Worm (Caenorhabditis elegans) whole organism, L2 larva: ENCODE results near the gene pigg-1.

Source experiments
- C34F6.9 ChIP-seq: fragments of 150-350 bp; optimal IDR thresholded peaks from 2 replicates; lab custom pipeline; 2014; ENCODE audit warnings: missing biosample characterization, missing genetic modification characterization
- F13H6.1 ChIP-seq: sonication (generic microtip); optimal IDR thresholded peaks from 2 replicates; lab custom pipeline; 2016; ENCODE audit warnings: missing genetic modification characterization, missing compliant biosample characterization
- R02D3.7 ChIP-seq: fragments of 150-350 bp; optimal IDR thresholded peaks from 2 replicates; lab custom pipeline; 2014; ENCODE audit warnings: missing biosample characterization, missing genetic modification characterization
- ZK546.5 ChIP-seq: sonication (generic microtip); optimal IDR thresholded peaks from 2 replicates; lab custom pipeline; 2017; ENCODE audit warnings: missing biosample characterization, missing genetic modification characterization
- aly-2 ChIP-seq: fragments of 150-350 bp; optimal IDR thresholded peaks from 2 replicates; lab custom pipeline; 2014; ENCODE audit warnings: missing biosample characterization, missing genetic modification characterization
- ama-1 ChIP-seq: fragments of 150-350 bp; optimal IDR thresholded peaks from 2 replicates; lab custom pipeline; 2018; ENCODE audit warnings: inconsistent platforms
- blmp-1 ChIP-seq: sonication (generic microtip); optimal IDR thresholded peaks from 2 replicates; lab custom pipeline; 2017; ENCODE audit warnings: missing genetic modification characterization, mild to moderate bottlenecking, missing compliant biosample characterization, antibody characterized with exemption, moderate library complexity; ENCODE audit not compliant: insufficient read depth
- ceh-16 ChIP-seq: fragments of 150-350 bp; optimal IDR thresholded peaks from 2 replicates; lab custom pipeline; 2014; ENCODE audit warnings: missing biosample characterization, missing genetic modification characterization
- crh-2 ChIP-seq: sonication (generic microtip); optimal IDR thresholded peaks from 2 replicates; lab custom pipeline; 2017; ENCODE audit warnings: missing biosample characterization, missing genetic modification characterization
- dmd-4 ChIP-seq: sonication (generic microtip); optimal IDR thresholded peaks from 2 replicates; lab custom pipeline; 2017; ENCODE audit warnings: missing biosample characterization, missing genetic modification characterization
- egl-27 ChIP-seq: sonication (generic microtip); optimal IDR thresholded peaks from 3 replicates; lab custom pipeline; 2017; ENCODE audit warnings: missing biosample characterization, missing genetic modification reagents, missing genetic modification characterization
- elt-1 ChIP-seq: fragments of 150-350 bp; optimal IDR thresholded peaks from 2 replicates; lab custom pipeline; 2014; ENCODE audit warnings: missing biosample characterization, missing genetic modification characterization
- fos-1 ChIP-seq: fragments of 150-350 bp; optimal IDR thresholded peaks from 2 replicates; lab custom pipeline; 2014; ENCODE audit warnings: missing biosample characterization, missing genetic modification characterization
- gmeb-1 ChIP-seq: fragments of 150-350 bp; optimal IDR thresholded peaks from 2 replicates; lab custom pipeline; 2014; ENCODE audit warnings: missing biosample characterization, missing genetic modification characterization
- lin-39 ChIP-seq: fragments of 150-350 bp; optimal IDR thresholded peaks from 2 replicates; lab custom pipeline; 2014; ENCODE audit warnings: missing biosample characterization, missing genetic modification reagents, missing genetic modification characterization
- lsy-2 ChIP-seq, 2 experiments: fragments of 150-350 bp in 1 of 2; sonication (generic microtip) in 1 of 2; optimal IDR thresholded peaks; 2 replicates each; lab custom pipeline; 2014 to 2017; ENCODE audit warnings: missing biosample characterization in 2 of 2, missing genetic modification characterization in 2 of 2
- mab-5 ChIP-seq: fragments of 150-350 bp; optimal IDR thresholded peaks from 2 replicates; lab custom pipeline; 2014; ENCODE audit warnings: missing biosample characterization, missing genetic modification characterization
- mbf-1 ChIP-seq: sonication (generic microtip); optimal IDR thresholded peaks from 2 replicates; lab custom pipeline; 2017; ENCODE audit warnings: missing biosample characterization, missing genetic modification characterization
- nhr-10 ChIP-seq: sonication (generic microtip); optimal IDR thresholded peaks from 2 replicates; lab custom pipeline; 2017; ENCODE audit warnings: missing biosample characterization, missing genetic modification characterization
- nhr-11 ChIP-seq: fragments of 150-350 bp; optimal IDR thresholded peaks from 2 replicates; lab custom pipeline; 2014; ENCODE audit warnings: missing biosample characterization, missing genetic modification characterization
- nhr-12 ChIP-seq: fragments of 150-350 bp; optimal IDR thresholded peaks from 2 replicates; lab custom pipeline; 2014; ENCODE audit warnings: missing biosample characterization, missing genetic modification characterization
- nhr-129 ChIP-seq: fragments of 150-350 bp; optimal IDR thresholded peaks from 2 replicates; lab custom pipeline; 2014; ENCODE audit warnings: missing biosample characterization, missing genetic modification characterization
- nhr-23 ChIP-seq: fragments of 150-350 bp; optimal IDR thresholded peaks from 2 replicates; lab custom pipeline; 2014; ENCODE audit warnings: missing biosample characterization, missing genetic modification reagents, missing genetic modification characterization
- nhr-237 ChIP-seq: fragments of 150-350 bp; optimal IDR thresholded peaks from 2 replicates; lab custom pipeline; 2014; ENCODE audit warnings: missing biosample characterization, missing genetic modification characterization
- nhr-25 ChIP-seq: fragments of 150-350 bp; sonication (generic microtip); optimal IDR thresholded peaks from 3 replicates; lab custom pipeline; 2014; ENCODE audit warnings: missing biosample characterization, missing genetic modification characterization
- nhr-6 ChIP-seq: fragments of 150-350 bp; optimal IDR thresholded peaks from 2 replicates; lab custom pipeline; 2014; ENCODE audit warnings: missing biosample characterization, missing genetic modification characterization
- nhr-77 ChIP-seq: fragments of 150-350 bp; optimal IDR thresholded peaks from 2 replicates; lab custom pipeline; 2014; ENCODE audit warnings: missing biosample characterization, missing genetic modification characterization
- peb-1 ChIP-seq: fragments of 150-350 bp; optimal IDR thresholded peaks from 2 replicates; lab custom pipeline; 2014; ENCODE audit warnings: missing biosample characterization, missing genetic modification characterization
- sem-4 ChIP-seq: fragments of 150-350 bp; optimal IDR thresholded peaks from 2 replicates; lab custom pipeline; 2014; ENCODE audit warnings: missing biosample characterization, missing genetic modification reagents, missing genetic modification characterization
- skn-1 ChIP-seq: sonication (generic microtip); optimal IDR thresholded peaks from 2 replicates; lab custom pipeline; 2017; ENCODE audit warnings: missing biosample characterization, missing genetic modification characterization
- unc-39 ChIP-seq: fragments of 150-350 bp; optimal IDR thresholded peaks from 2 replicates; lab custom pipeline; 2014; ENCODE audit warnings: missing biosample characterization, missing genetic modification characterization
- unc-55 ChIP-seq: fragments of 150-350 bp; sonication (generic microtip); optimal IDR thresholded peaks from 3 replicates; lab custom pipeline; 2014; ENCODE audit warnings: missing biosample characterization, missing genetic modification reagents, missing genetic modification characterization
- unc-62 ChIP-seq: fragments of 150-350 bp; optimal IDR thresholded peaks from 2 replicates; lab custom pipeline; 2014; ENCODE audit warnings: missing biosample characterization, missing genetic modification reagents, missing genetic modification characterization
- zag-1 ChIP-seq: fragments of 150-350 bp; optimal IDR thresholded peaks from 2 replicates; lab custom pipeline; 2014; ENCODE audit warnings: missing biosample characterization, missing genetic modification characterization
- ztf-1 ChIP-seq: fragments of 200-800 bp; sonication (Bioruptor generic); conservative IDR thresholded peaks from 2 replicates; pipeline ENCODE4 v1.3.6; 2022; ENCODE audit warnings: missing genetic modification characterization, missing compliant biosample characterization
- ztf-4 ChIP-seq: fragments of 150-350 bp; optimal IDR thresholded peaks from 2 replicates; lab custom pipeline; 2014; ENCODE audit warnings: missing biosample characterization, missing genetic modification characterization

The pigg-1 gene

DNA sequence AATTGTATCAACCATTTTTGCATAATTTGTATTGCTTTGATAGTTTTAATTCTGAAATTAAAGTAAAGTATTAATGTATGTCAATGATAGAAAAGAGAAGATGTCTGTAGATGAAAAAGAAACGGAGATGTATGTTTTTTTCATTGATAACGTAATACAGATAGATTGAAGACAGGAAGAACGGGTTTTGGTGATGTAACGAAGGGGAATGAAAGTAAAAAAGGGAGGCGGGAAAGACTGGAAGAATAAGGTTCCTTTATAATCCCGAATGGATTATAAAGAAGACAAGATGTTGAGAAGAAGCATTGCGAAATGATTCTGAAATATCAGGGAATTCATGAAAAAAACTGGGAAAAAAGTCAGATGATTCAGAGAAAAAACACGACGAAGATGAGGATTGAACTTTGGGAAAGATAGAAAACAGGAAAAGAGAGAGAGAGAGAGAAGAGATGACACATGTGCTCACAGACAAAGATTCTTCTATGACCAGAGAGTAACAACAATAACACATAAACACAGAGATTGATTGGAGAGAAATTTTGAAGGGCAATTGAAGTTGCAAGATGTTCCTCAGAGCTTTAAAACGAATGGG, 14.9 kb downstream of the pigg-1 start, which contains the start of gene F54C9.11 (continued):
- TF ChIP-seq unc-39 (no peak), mab-5 (tag; lab: Kevin White, UChicago) (no peak), nhr-129 (tag; lab: Kevin White, UChicago) (peak; percentile 63), ZK546.5 (tag; lab: Kevin White, UChicago) (no peak), nhr-25 (tag; lab: Kevin White, UChicago) (no peak), C34F6.9 (tag; lab: Kevin White, UChicago) (peak; percentile 73), nhr-77 (tag; lab: Kevin White, UChicago) (no peak), R02D3.7 (tag; lab: Kevin White, UChicago) (no peak), unc-55 (GFP tag; lab: Kevin White, UChicago) (peak; percentile 90), ztf-4 (tag; lab: Kevin White, UChicago) (peak; percentile 45)

DNA sequence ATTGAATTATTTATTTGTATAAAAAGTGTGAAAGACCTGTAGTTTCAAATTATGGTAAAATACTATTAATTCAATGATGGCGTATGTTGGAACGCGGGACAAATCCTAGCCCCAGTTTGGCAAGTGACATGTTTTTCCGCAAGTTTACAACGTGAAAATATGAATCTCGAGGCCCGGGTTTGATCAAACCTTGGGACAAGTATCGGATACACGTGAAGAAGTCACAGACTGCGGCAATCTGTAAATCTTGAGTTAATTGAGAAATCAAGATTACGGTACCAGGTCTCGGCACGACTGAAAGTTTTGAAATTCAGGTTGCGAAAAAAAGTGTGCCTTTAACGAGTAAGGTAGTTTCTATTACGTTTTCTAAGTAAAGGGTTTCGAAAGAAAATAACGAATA, 17.0 kb downstream of the pigg-1 start:
- TF ChIP-seq nhr-129 (tag; lab: Kevin White, UChicago) = no peak
- no peak for TF ChIP-seq lin-39
- no peak for TF ChIP-seq nhr-23 (tag; lab: Kevin White, UChicago)
- no peak for TF ChIP-seq egl-27 (tag; lab: Kevin White, UChicago)
- no peak for TF ChIP-seq crh-2 (tag; lab: Kevin White, UChicago)
- TF ChIP-seq mbf-1 (tag; lab: Kevin White, UChicago) = no peak

DNA sequence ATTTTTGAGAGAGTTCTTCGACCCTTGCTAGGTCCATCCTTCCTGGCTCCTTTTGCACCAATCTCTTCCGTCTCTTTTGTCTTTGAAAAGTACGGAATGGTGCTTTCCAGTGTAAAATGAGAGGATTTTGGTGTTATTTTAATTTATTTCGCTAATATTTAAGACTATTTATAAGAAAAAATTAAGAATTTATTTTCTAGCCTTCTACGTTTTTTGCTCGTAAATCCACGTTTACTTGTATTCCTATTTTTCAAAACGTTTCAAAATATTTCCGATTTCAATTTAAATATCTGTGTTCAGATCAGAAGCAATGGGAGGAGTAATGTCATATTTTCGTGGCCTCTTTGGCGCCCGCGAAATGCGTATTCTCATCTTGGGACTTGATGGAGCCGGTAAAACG, 18.4 kb downstream of the pigg-1 start, which contains the start of gene arl-1:
arl-1 (plus strand) TSS at position 301 of the 400 bp plus-strand sequence.
- TF ChIP-seq dmd-4 (tag; lab: Kevin White, UChicago) (no peak), lin-39 (no peak), ceh-16 (tag; lab: Kevin White, UChicago) (no peak), ama-1 (lab: Kevin White, UChicago) (no peak), ztf-4 (tag; lab: Kevin White, UChicago) (no peak), nhr-12 (tag; lab: Kevin White, UChicago) (no peak), aly-2 (tag; lab: Kevin White, UChicago) (no peak), egl-27 (tag; lab: Kevin White, UChicago) (no peak), nhr-25 (tag; lab: Kevin White, UChicago) (no peak), peb-1 (tag; lab: Kevin White, UChicago) (no peak), crh-2 (tag; lab: Kevin White, UChicago) (no peak), ZK546.5 (tag; lab: Kevin White, UChicago) (no peak), mab-5 (tag; lab: Kevin White, UChicago) (no peak), ztf-1 (GFP tag; lab: Robert Waterston, UW) (no peak), blmp-1 (tag; lab: Kevin White, UChicago) (no peak), unc-62 (no peak), nhr-237 (tag; lab: Kevin White, UChicago) (no peak), elt-1 (tag; lab: Kevin White, UChicago) (no peak), nhr-6 (tag; lab: Kevin White, UChicago) (no peak)

DNA sequence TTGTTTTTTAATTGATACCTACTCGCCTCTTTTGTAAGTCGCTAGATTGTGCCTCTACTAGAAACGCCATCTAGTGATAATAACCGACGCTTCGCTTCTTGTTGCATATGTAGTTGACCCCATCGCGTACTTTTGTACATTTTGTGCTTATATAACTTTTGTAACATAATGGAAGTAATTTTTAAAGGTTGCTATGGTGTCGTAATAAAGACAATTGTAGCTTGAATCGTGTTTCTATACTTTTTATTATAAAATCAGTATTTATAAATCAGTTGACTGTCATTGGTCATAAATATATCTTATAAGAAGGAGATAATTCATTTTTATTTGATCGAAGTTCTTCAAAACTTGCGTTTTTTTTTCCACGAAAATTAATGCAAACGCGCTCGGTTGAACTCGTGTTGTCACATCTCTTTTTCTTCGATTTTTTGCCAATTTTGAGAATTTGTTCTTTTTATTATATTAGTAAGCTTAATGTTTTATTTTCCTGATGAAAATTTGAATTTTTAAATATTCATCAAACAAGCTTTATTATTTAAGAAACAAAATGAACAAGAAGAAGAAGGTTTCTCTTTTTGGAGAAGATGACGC, 22.5 kb downstream of the pigg-1 start, which contains the start of gene F54C9.9:
F54C9.9 (plus strand) TSS at position 541 of the 591 bp plus-strand sequence.
- TF ChIP-seq gmeb-1 (tag; lab: Kevin White, UChicago) (peak; percentile 64), unc-55 (GFP tag; lab: Kevin White, UChicago) (peak; percentile 45), lsy-2 (tag; optimal IDR thresholded peaks at IDR 0.05; lab: Kevin White, UChicago) (peak in 1 of 2 experiments; percentile 60), nhr-25 (tag; lab: Kevin White, UChicago) (peak; percentile 79), C34F6.9 (tag; lab: Kevin White, UChicago) (peak; percentile 66), nhr-6 (tag; lab: Kevin White, UChicago) (no peak), egl-27 (tag; lab: Kevin White, UChicago) (no peak), nhr-23 (tag; lab: Kevin White, UChicago) (no peak), crh-2 (tag; lab: Kevin White, UChicago) (peak; percentile 42), elt-1 (tag; lab: Kevin White, UChicago) (no peak)
- TF ChIP-seq, all 48 proteins: peak for 6

- TF ChIP-seq nhr-10 (tag; lab: Kevin White, UChicago) (no peak), crh-2 (tag; lab: Kevin White, UChicago) (no peak), unc-55 (GFP tag; lab: Kevin White, UChicago) (no peak), dmd-4 (tag; lab: Kevin White, UChicago) (no peak), skn-1 (tag; lab: Kevin White, UChicago) (no peak), egl-27 (tag; lab: Kevin White, UChicago) (no peak), peb-1 (tag; lab: Kevin White, UChicago) (no peak), nhr-129 (tag; lab: Kevin White, UChicago) (no peak), nhr-25 (tag; lab: Kevin White, UChicago) (no peak), F13H6.1 (no peak), sem-4 (tag; lab: Kevin White, UChicago) (no peak), C34F6.9 (tag; lab: Kevin White, UChicago) (no peak), nhr-237 (tag; lab: Kevin White, UChicago) (no peak), unc-39 (no peak), fos-1 (no peak), nhr-11 (no peak), zag-1 (tag; lab: Kevin White, UChicago) (no peak), blmp-1 (tag; lab: Kevin White, UChicago) (no peak), ama-1 (lab: Kevin White, UChicago) (no peak), mab-5 (tag; lab: Kevin White, UChicago) (no peak)
Observed at ce11 chrII:8575184-8575583, 24.9 kb downstream of the pigg-1 start, which contains the start of gene puf-5. puf-5 (plus strand) TSS chrII:8575541.
